Worm (Caenorhabditis elegans): ENCODE measurements around the gene T05B9.2.

DNA sequence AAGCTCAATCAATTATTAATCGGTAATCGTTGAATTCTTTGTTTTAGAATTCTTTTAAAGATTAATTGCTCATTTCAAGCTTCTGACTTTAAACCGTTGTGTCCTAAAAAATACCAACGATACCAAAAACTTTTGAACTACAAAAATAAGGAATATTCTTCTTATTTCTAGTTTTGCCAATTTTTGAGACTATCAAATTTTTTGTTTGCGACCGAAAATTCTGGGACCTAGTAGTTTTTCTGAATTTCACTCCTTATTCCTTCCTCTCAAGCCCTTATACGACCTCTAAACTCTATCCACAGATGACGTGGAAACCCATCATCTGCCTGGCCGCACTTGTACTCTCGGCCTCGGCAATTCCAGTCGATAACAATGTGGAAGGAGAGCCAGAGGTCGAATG is 13.2 kb downstream of the T05B9.2 start, which contains the start of gene cut-1:
- TF ChIP-seq R02D3.7 (tag; optimal IDR thresholded peaks at IDR 0.05) (no peak), nhr-12 (tag; optimal IDR thresholded peaks at IDR 0.05) (no peak), dmd-4 (tag; optimal IDR thresholded peaks at IDR 0.05) (no peak), lsy-2 (tag; optimal IDR thresholded peaks at IDR 0.05) (no peak), zag-1 (tag; optimal IDR thresholded peaks at IDR 0.05) (no peak), unc-39 (tag; optimal IDR thresholded peaks at IDR 0.05) (no peak), ama-1 (optimal IDR thresholded peaks at IDR 0.05) (no peak), elt-1 (tag; optimal IDR thresholded peaks at IDR 0.05) (no peak), snpc-4 (tag; optimal IDR thresholded peaks at IDR 0.05) (no peak), lin-39 (tag; optimal IDR thresholded peaks at IDR 0.05) (no peak), ceh-16 (tag; optimal IDR thresholded peaks at IDR 0.05) (no peak), ZK546.5 (tag; optimal IDR thresholded peaks at IDR 0.05) (no peak), ztf-4 (tag; optimal IDR thresholded peaks at IDR 0.05) (no peak), blmp-1 (tag; optimal IDR thresholded peaks at IDR 0.05; ENCODE audit: insufficient read depth) (no peak)

All from whole organism, L2 larva.